Worm (Caenorhabditis elegans) whole organism, L1 larva: ENCODE data around the gene his-59.

Source experiments
- ama-1 ChIP-seq: fragments of 150-350 bp; optimal IDR thresholded peaks from 2 replicates; lab custom pipeline; 2014
- lin-13 ChIP-seq: fragments of 150-350 bp; optimal IDR thresholded peaks from 2 replicates; lab custom pipeline; 2014; ENCODE audit warnings: missing biosample characterization, missing genetic modification reagents, missing genetic modification characterization
- lin-35 ChIP-seq, 2 experiments: fragments of 150-350 bp; optimal IDR thresholded peaks; 2 replicates each; lab custom pipeline; 2014; ENCODE audit warnings: missing biosample characterization in 2 of 2, missing genetic modification characterization in 2 of 2, missing genetic modification reagents in 2 of 2
- mdl-1 ChIP-seq, 2 experiments: fragments of 150-350 bp; optimal IDR thresholded peaks; 2 replicates each; lab custom pipeline; 2014 to 2017; ENCODE audit warnings: missing biosample characterization in 2 of 2, missing genetic modification characterization in 2 of 2, inconsistent platforms in 1 of 2
- nhr-90 ChIP-seq: sonication (generic microtip); optimal IDR thresholded peaks from 2 replicates; lab custom pipeline; 2016; ENCODE audit warnings: mild to moderate bottlenecking, missing genetic modification characterization, missing compliant biosample characterization; ENCODE audit not compliant: poor library complexity
- sox-4 ChIP-seq: sonication (generic microtip); optimal IDR thresholded peaks from 2 replicates; lab custom pipeline; 2016; ENCODE audit warnings: missing genetic modification characterization, missing compliant biosample characterization
- ztf-11 ChIP-seq, 2 experiments: sonication (generic microtip); optimal IDR thresholded peaks; 2 replicates each; lab custom pipeline; 2016 to 2017; ENCODE audit warnings: missing genetic modification characterization in 2 of 2, missing biosample characterization in 1 of 2, missing compliant biosample characterization in 1 of 2
- ztf-4 ChIP-seq: fragments of 150-350 bp; optimal IDR thresholded peaks from 2 replicates; lab custom pipeline; 2014; ENCODE audit warnings: missing biosample characterization, missing genetic modification characterization

DNA sequence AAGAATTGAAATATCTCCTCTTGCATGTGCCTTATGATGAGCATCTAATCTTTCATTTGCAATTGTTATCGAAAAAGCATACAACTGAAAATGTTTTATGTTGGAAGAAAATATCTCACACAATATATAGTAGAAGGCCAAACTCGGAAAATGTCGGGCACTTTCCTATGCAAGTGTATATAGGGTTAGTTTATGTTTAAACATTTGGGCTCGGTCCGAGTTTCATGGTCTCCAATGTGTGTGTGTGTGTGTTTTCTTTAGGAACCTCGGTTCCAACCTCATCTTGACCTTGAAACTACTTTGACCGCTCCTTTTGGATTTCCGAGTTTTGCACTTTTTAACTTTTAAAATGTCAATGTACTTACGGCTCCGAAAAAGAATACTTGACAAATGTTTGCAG is 11.3 kb downstream of the his-59 start:
- TF ChIP-seq ama-1 (lab: Kevin White, UChicago) (no peak), ztf-4 (tag; lab: Kevin White, UChicago) (no peak), lin-35 (GFP tag; optimal IDR thresholded peaks at IDR 0.05; lab: Kevin White, UChicago) (no peak), mdl-1 (tag; optimal IDR thresholded peaks at IDR 0.05; lab: Kevin White, UChicago) (no peak), sox-4 (tag; lab: Kevin White, UChicago) (no peak), lin-13 (GFP tag; lab: Kevin White, UChicago) (no peak), ztf-11 (tag; optimal IDR thresholded peaks at IDR 0.05; lab: Kevin White, UChicago) (no peak), nhr-90 (no peak)
